Fruit fly (Drosophila melanogaster) whole organism, embryonic: ENCODE data around the gene cpb.
A peak's percentile ranks its signal among the peaks of the same experiment; 100 is the strongest.

Experiments
- Adf1 ChIP-seq: fragments of 200-800 bp; sonication (Bioruptor generic); IDR thresholded peaks from 2 replicates; pipeline ENCODE4 v1.3.6; 2022; ENCODE audit warnings: missing biosample characterization, missing genetic modification characterization
- Antp ChIP-seq: fragments of 200-800 bp; sonication (Bioruptor generic); optimal IDR thresholded peaks from 3 replicates; lab custom pipeline; 2016; ENCODE audit warnings: missing biosample characterization, missing genetic modification characterization
- Asciz ChIP-seq: fragments of 200-800 bp; sonication (Bioruptor generic); optimal IDR thresholded peaks from 2 replicates; lab custom pipeline; 2017; ENCODE audit warnings: missing biosample characterization, mild to moderate bottlenecking, missing genetic modification characterization, missing genetic modification reagents
- Blimp-1 ChIP-seq: fragments of 200-800 bp; sonication (Bioruptor generic); optimal IDR thresholded peaks from 3 replicates; lab custom pipeline; 2018; ENCODE audit warnings: missing biosample characterization, missing genetic modification characterization, mild to moderate bottlenecking, moderate library complexity, missing genetic modification reagents
- C15 ChIP-seq: fragments of 200-800 bp; sonication (Bioruptor generic); IDR thresholded peaks from 3 replicates; pipeline ENCODE4 v1.3.6; 2022; ENCODE audit warnings: missing biosample characterization, missing genetic modification characterization
- CG10267 ChIP-seq: fragments of 200-800 bp; sonication (Bioruptor generic); optimal IDR thresholded peaks from 2 replicates; lab custom pipeline; 2018; ENCODE audit warnings: missing biosample characterization, mild to moderate bottlenecking, missing genetic modification characterization, moderate library complexity
- CG10979 ChIP-seq: fragments of 200-800 bp; sonication (Bioruptor generic); optimal IDR thresholded peaks from 2 replicates; lab custom pipeline; 2018; ENCODE audit warnings: missing biosample characterization, mild to moderate bottlenecking, missing genetic modification characterization, moderate library complexity
- CG11560 ChIP-seq: fragments of 200-800 bp; sonication (Bioruptor generic); IDR thresholded peaks from 3 replicates; pipeline ENCODE4 v1.3.6; 2022; ENCODE audit warnings: missing biosample characterization, missing genetic modification characterization
- CG13123 ChIP-seq: fragments of 200-800 bp; sonication (Bioruptor generic); optimal IDR thresholded peaks from 2 replicates; lab custom pipeline; 2016; ENCODE audit warnings: missing biosample characterization, missing genetic modification characterization
- CG13624 ChIP-seq: fragments of 200-800 bp; sonication (Bioruptor generic); optimal IDR thresholded peaks from 2 replicates; lab custom pipeline; 2016; ENCODE audit warnings: missing biosample characterization, missing genetic modification characterization
- CG15269 ChIP-seq: fragments of 200-800 bp; sonication (Bioruptor generic); optimal IDR thresholded peaks from 2 replicates; lab custom pipeline; 2018; ENCODE audit warnings: missing biosample characterization, mild to moderate bottlenecking, missing genetic modification characterization, moderate library complexity
- CG15514 ChIP-seq: fragments of 200-800 bp; sonication (Bioruptor generic); optimal IDR thresholded peaks from 3 replicates; lab custom pipeline; 2017; ENCODE audit warnings: missing biosample characterization, missing genetic modification characterization, mild to moderate bottlenecking, moderate library complexity, missing genetic modification reagents
- CG17612 ChIP-seq: fragments of 200-800 bp; sonication (Bioruptor generic); IDR thresholded peaks from 2 replicates; pipeline ENCODE4 v1.3.6; 2022; ENCODE audit warnings: missing biosample characterization, missing genetic modification characterization
- CG17912 ChIP-seq: fragments of 200-800 bp; sonication (Bioruptor generic); optimal IDR thresholded peaks from 2 replicates; lab custom pipeline; 2018; ENCODE audit warnings: missing biosample characterization, mild to moderate bottlenecking, missing genetic modification characterization
- CG4617 ChIP-seq: fragments of 200-800 bp; sonication (Bioruptor generic); optimal IDR thresholded peaks from 3 replicates; lab custom pipeline; 2016; ENCODE audit warnings: missing biosample characterization, missing genetic modification characterization, borderline replicate concordance
- CG6654 ChIP-seq: fragments of 200-800 bp; sonication (Bioruptor generic); optimal IDR thresholded peaks from 2 replicates; lab custom pipeline; 2017; ENCODE audit warnings: missing biosample characterization, mild to moderate bottlenecking, missing genetic modification characterization
- CG7372 ChIP-seq: fragments of 200-800 bp; sonication (Bioruptor generic); IDR thresholded peaks from 2 replicates; pipeline ENCODE4 v1.3.6; 2022; ENCODE audit warnings: missing biosample characterization, missing genetic modification characterization
- CG8281 ChIP-seq: fragments of 200-800 bp; sonication (Bioruptor generic); optimal IDR thresholded peaks from 2 replicates; lab custom pipeline; 2018; ENCODE audit warnings: missing biosample characterization, mild to moderate bottlenecking, missing genetic modification characterization, moderate library complexity
- Doc2 ChIP-seq: fragments of 200-800 bp; sonication (Bioruptor generic); IDR thresholded peaks from 2 replicates; pipeline ENCODE4 v1.3.6; 2022; ENCODE audit warnings: missing biosample characterization, missing genetic modification characterization
- Fer3 ChIP-seq: fragments of 200-800 bp; sonication (Bioruptor generic); optimal IDR thresholded peaks from 2 replicates; lab custom pipeline; 2018; ENCODE audit warnings: missing biosample characterization, mild to moderate bottlenecking, missing genetic modification characterization, moderate library complexity
- HLH4C ChIP-seq: fragments of 200-800 bp; sonication (Bioruptor generic); IDR thresholded peaks from 3 replicates; pipeline ENCODE4 v1.3.6; 2022; ENCODE audit warnings: missing biosample characterization, missing genetic modification characterization; ENCODE audit not compliant: partially characterized antibody
- Hmr ChIP-seq: fragments of 200-800 bp; sonication (Bioruptor generic); optimal IDR thresholded peaks from 3 replicates; lab custom pipeline; 2017; ENCODE audit warnings: mild to moderate bottlenecking, missing biosample characterization, missing genetic modification reagents, missing genetic modification characterization
- Hr3 ChIP-seq: fragments of 200-800 bp; sonication (Bioruptor generic); optimal IDR thresholded peaks from 3 replicates; lab custom pipeline; 2016; ENCODE audit warnings: missing biosample characterization, missing genetic modification characterization
- Hr39 ChIP-seq: fragments of >200 bp; optimal IDR thresholded peaks from 2 replicates; lab custom pipeline; 2017
- Hr78 ChIP-seq, 2 experiments: fragments of 200-800 bp in 1 of 2; fragments of >200 bp in 1 of 2; sonication (Bioruptor generic) in 1 of 2; optimal IDR thresholded peaks; 2 replicates each; lab custom pipeline; 2017 to 2019; ENCODE audit warnings: missing biosample characterization in 2 of 2, missing genetic modification characterization in 2 of 2, mild to moderate bottlenecking in 1 of 2, moderate library complexity in 1 of 2
- Nf-YC ChIP-seq: fragments of 200-800 bp; optimal IDR thresholded peaks from 3 replicates; lab custom pipeline; 2019; ENCODE audit warnings: missing biosample characterization, mild to moderate bottlenecking, missing genetic modification characterization, moderate library complexity
- Pdp1 ChIP-seq, 2 experiments: fragments of 200-800 bp; sonication (Bioruptor generic); optimal IDR thresholded peaks; 3 replicates each; lab custom pipeline; 2016; ENCODE audit warnings: missing biosample characterization in 2 of 2, missing genetic modification characterization in 2 of 2, mild to moderate bottlenecking in 1 of 2, moderate library complexity in 1 of 2
- Stat92E ChIP-seq, 3 experiments: fragments of >200 bp in 2 of 3; fragments of 200-800 bp in 1 of 3; sonication (Bioruptor generic) in 1 of 3; optimal IDR thresholded peaks; 2 replicates each; lab custom pipeline; 2017 to 2019; ENCODE audit warnings: missing biosample characterization in 3 of 3, missing genetic modification characterization in 3 of 3, mild to moderate bottlenecking in 1 of 3, moderate library complexity in 1 of 3
- abd-A ChIP-seq: fragments of 200-800 bp; sonication (Bioruptor generic); optimal IDR thresholded peaks from 3 replicates; lab custom pipeline; 2019; ENCODE audit warnings: missing biosample characterization, mild to moderate bottlenecking, missing genetic modification characterization, moderate library complexity
- cg ChIP-seq: fragments of 200-800 bp; sonication (Bioruptor generic); optimal IDR thresholded peaks from 3 replicates; lab custom pipeline; 2019; ENCODE audit warnings: missing biosample characterization, mild to moderate bottlenecking, missing genetic modification characterization, moderate library complexity
- chinmo ChIP-seq: fragments of 200-800 bp; sonication (Bioruptor generic); IDR thresholded peaks from 4 replicates; pipeline ENCODE4 v1.3.6; 2022; ENCODE audit warnings: missing biosample characterization, missing genetic modification characterization; ENCODE audit not compliant: partially characterized antibody
- ci ChIP-seq: fragments of 200-800 bp; sonication (Bioruptor generic); IDR thresholded peaks from 3 replicates; pipeline ENCODE4 v1.3.6; 2022; ENCODE audit warnings: missing biosample characterization, missing genetic modification characterization
- crol ChIP-seq: fragments of 200-800 bp; sonication (Bioruptor generic); IDR thresholded peaks from 2 replicates; pipeline ENCODE4 v1.3.6; 2022; ENCODE audit warnings: missing biosample characterization, missing genetic modification characterization
- disco-r ChIP-seq: fragments of 200-800 bp; sonication (Bioruptor generic); optimal IDR thresholded peaks from 2 replicates; lab custom pipeline; 2016; ENCODE audit warnings: missing biosample characterization, missing genetic modification characterization
- esg ChIP-seq: fragments of 200-800 bp; sonication (Bioruptor generic); conservative IDR thresholded peaks from 2 replicates; pipeline ENCODE4 v1.3.6; 2022; ENCODE audit warnings: missing biosample characterization, missing genetic modification characterization
- ewg ChIP-seq: fragments of 200-800 bp; sonication (Bioruptor generic); optimal IDR thresholded peaks from 3 replicates; lab custom pipeline; 2017; ENCODE audit warnings: mild to moderate bottlenecking, missing biosample characterization, missing genetic modification reagents, missing genetic modification characterization
- ftz-f1 ChIP-seq: fragments of 200-800 bp; sonication (Bioruptor generic); optimal IDR thresholded peaks from 2 replicates; lab custom pipeline; 2016; ENCODE audit warnings: missing biosample characterization, missing genetic modification characterization
- gcm2 ChIP-seq: fragments of 200-800 bp; sonication (Bioruptor generic); optimal IDR thresholded peaks from 2 replicates; lab custom pipeline; 2016; ENCODE audit warnings: missing biosample characterization, missing genetic modification characterization
- gro ChIP-seq: fragments of 200-800 bp; sonication (Bioruptor generic); optimal IDR thresholded peaks from 2 replicates; lab custom pipeline; 2016; ENCODE audit warnings: missing biosample characterization, missing genetic modification characterization
- hb ChIP-seq: fragments of 200-800 bp; sonication (Bioruptor generic); IDR thresholded peaks from 3 replicates; pipeline ENCODE4 v1.3.6; 2022; ENCODE audit warnings: missing biosample characterization, missing genetic modification characterization; ENCODE audit not compliant: partially characterized antibody
- kay ChIP-seq: fragments of 200-800 bp; sonication (Bioruptor generic); optimal IDR thresholded peaks from 2 replicates; lab custom pipeline; 2016; ENCODE audit warnings: missing biosample characterization, missing genetic modification characterization
- knrl ChIP-seq: fragments of 200-800 bp; sonication (Bioruptor generic); IDR thresholded peaks from 3 replicates; pipeline ENCODE4 v1.3.6; 2022; ENCODE audit warnings: missing biosample characterization, missing genetic modification characterization; ENCODE audit not compliant: partially characterized antibody
- onecut ChIP-seq: fragments of 200-800 bp; sonication (Bioruptor generic); IDR thresholded peaks from 2 replicates; pipeline ENCODE4 v1.3.6; 2022; ENCODE audit warnings: missing biosample characterization, missing genetic modification characterization
- pan ChIP-seq, 4 experiments: fragments of >200 bp in 3 of 4; fragments of 200-800 bp in 1 of 4; sonication (Bioruptor generic) in 1 of 4; optimal IDR thresholded peaks in 3 of 4; IDR thresholded peaks in 1 of 4; 2 replicates each; pipeline versions ENCODE4 v1.3.6 to Lab custom; 2017 to 2022; ENCODE audit warnings: missing biosample characterization in 2 of 4, missing genetic modification characterization in 2 of 4, mixed read lengths in 1 of 4
- pros ChIP-seq: fragments of 200-800 bp; sonication (Bioruptor generic); optimal IDR thresholded peaks from 3 replicates; lab custom pipeline; 2019; ENCODE audit warnings: missing biosample characterization, mild to moderate bottlenecking, missing genetic modification characterization, moderate library complexity
- wdn ChIP-seq: fragments of 200-800 bp; sonication (Bioruptor generic); IDR thresholded peaks from 2 replicates; pipeline ENCODE4 v1.3.6; 2022; ENCODE audit warnings: missing biosample characterization, missing genetic modification characterization
- wor ChIP-seq: fragments of 200-800 bp; sonication (Bioruptor generic); IDR thresholded peaks from 2 replicates; pipeline ENCODE4 v1.3.6; 2022; ENCODE audit warnings: missing biosample characterization, missing genetic modification characterization

The cpb gene

dm6 chr2L:1672111-1672718, 32.5 kb upstream of the cpb start:
- TF ChIP-seq wor (GFP tag; lab: Robert Waterston, UW) (no peak), C15 (no peak), ci (GFP tag; lab: Robert Waterston, UW) (0 out of 3 replicates have a peak, but pooled peaks have one; percentile 30), Hr39 (lab: Kevin White, UChicago) (no peak), CG17612 (no peak), onecut (GFP tag; lab: Robert Waterston, UW) (peak; percentile 93), Hr78 (GFP tag; optimal IDR thresholded peaks at IDR 0.05; lab: Kevin White, UChicago) (no peak), CG13123 (GFP tag; lab: Kevin White, UChicago) (no peak), Asciz (no peak), ewg (GFP tag; lab: Kevin White, UChicago) (peak; percentile 73), CG10979 (tag; lab: Kevin White, UChicago) (no peak), Blimp-1 (GFP tag; lab: Kevin White, UChicago) (peak; percentile 15), CG11560 (tag; lab: Robert Waterston, UW) (no peak), Adf1 (GFP tag; lab: Robert Waterston, UW) (no peak), chinmo (GFP tag; lab: Robert Waterston, UW) (peak; percentile 92), gcm2 (GFP tag; lab: Kevin White, UChicago) (no peak), Antp (GFP tag; lab: Kevin White, UChicago) (no peak), pros (peak; percentile 78), abd-A (peak; percentile 29), CG6654 (GFP tag; lab: Kevin White, UChicago) (no peak), crol (GFP tag; lab: Robert Waterston, UW) (peak; percentile 66; the same call in 1 of the 2 replicates), cg (GFP tag; lab: Kevin White, UChicago) (peak; percentile 30)

- no peak for TF ChIP-seq wdn
- no peak for TF ChIP-seq pan (optimal IDR thresholded peaks at IDR 0.05; lab: Kevin White, UChicago)
- peak in 1 of 2 experiments; percentile 47 for TF ChIP-seq pan (GFP tag; optimal IDR thresholded peaks at IDR 0.05 in 1 of 2, IDR thresholded peaks at IDR 0.05 in 1 of 2)
- peak; percentile 3 for TF ChIP-seq kay (GFP tag; lab: Kevin White, UChicago)
- TF ChIP-seq CG17912 (GFP tag; lab: Kevin White, UChicago) = no peak
- TF ChIP-seq Hr3 (GFP tag; lab: Kevin White, UChicago) = no peak
- TF ChIP-seq gro (GFP tag; lab: Kevin White, UChicago) = no peak
- peak; percentile 99 for TF ChIP-seq chinmo (GFP tag; lab: Robert Waterston, UW)
- no peak for TF ChIP-seq Doc2 (GFP tag; lab: Robert Waterston, UW)
- peak in 1 of 2 experiments; percentile 97 for TF ChIP-seq Pdp1 (GFP tag; optimal IDR thresholded peaks at IDR 0.05; lab: Kevin White, UChicago)
- TF ChIP-seq HLH4C (GFP tag; lab: Robert Waterston, UW) = no peak
- no peak for TF ChIP-seq CG10267
- TF ChIP-seq CG15269 (tag; lab: Kevin White, UChicago) = no peak
- peak; percentile 71 for TF ChIP-seq CG7372
- no peak for TF ChIP-seq CG8281 (tag; lab: Kevin White, UChicago)
- no peak for TF ChIP-seq Hmr
- TF ChIP-seq hb (GFP tag; lab: Robert Waterston, UW) = no peak
- TF ChIP-seq esg (GFP tag; lab: Robert Waterston, UW) = no peak
- TF ChIP-seq ewg (GFP tag; lab: Kevin White, UChicago) = no peak
- TF ChIP-seq Nf-YC (tag; lab: Kevin White, UChicago) = peak; percentile 71
- TF ChIP-seq knrl (GFP tag; lab: Robert Waterston, UW) = no peak
- TF ChIP-seq CG15514 (GFP tag; lab: Kevin White, UChicago) = no peak
- peak; percentile 60; the same call in 1 of the 2 replicates for TF ChIP-seq crol (GFP tag; lab: Robert Waterston, UW)
- peak; percentile 31 for TF ChIP-seq ftz-f1
- TF ChIP-seq CG4617 (GFP tag; lab: Kevin White, UChicago) = no peak
- peak; percentile 35 for TF ChIP-seq CG13624 (GFP tag; lab: Kevin White, UChicago)
- peak; percentile 8 for TF ChIP-seq cg (GFP tag; lab: Kevin White, UChicago)
- no peak for TF ChIP-seq Fer3
- no peak for TF ChIP-seq disco-r (GFP tag; lab: Kevin White, UChicago)
- TF ChIP-seq Stat92E (GFP tag; optimal IDR thresholded peaks at IDR 0.05; lab: Kevin White, UChicago) = no peak
Measured at dm6 chr2L:1692857-1693256, 11.8 kb upstream of the cpb start.
